Worm (Caenorhabditis elegans) whole organism, mixed stage, embryonic: ENCODE measurements around the gene T28H11.7.
"Not testable (repeated sequence)": the region's sequence is repeated elsewhere in the genome, so short reads cannot be mapped to it uniquely, and the experiment has no call there.

Source experiments
- bed-3 ChIP-seq: fragments of 200-800 bp; sonication (Bioruptor generic); optimal IDR thresholded peaks from 3 replicates; lab custom pipeline; 2018; ENCODE audit warnings: mild to moderate bottlenecking, missing genetic modification characterization, moderate library complexity, missing compliant biosample characterization
- blmp-1 ChIP-seq: fragments of 150-350 bp; optimal IDR thresholded peaks from 2 replicates; lab custom pipeline; 2014; ENCODE audit warnings: missing biosample characterization, missing genetic modification characterization
- elt-3 ChIP-seq: fragments of 150-350 bp; optimal IDR thresholded peaks from 2 replicates; lab custom pipeline; 2014; ENCODE audit warnings: missing biosample characterization, missing genetic modification characterization
- nhr-237 ChIP-seq: fragments of 150-350 bp; optimal IDR thresholded peaks from 2 replicates; lab custom pipeline; 2014; ENCODE audit warnings: missing biosample characterization, missing genetic modification characterization
- nhr-28 ChIP-seq: fragments of 150-350 bp; optimal IDR thresholded peaks from 2 replicates; lab custom pipeline; 2014; ENCODE audit warnings: missing biosample characterization, missing genetic modification characterization
- nhr-76 ChIP-seq: sonication (generic microtip); optimal IDR thresholded peaks from 2 replicates; lab custom pipeline; 2017; ENCODE audit warnings: missing biosample characterization, missing genetic modification characterization
- pha-4 ChIP-seq: fragments of 150-350 bp; optimal IDR thresholded peaks from 2 replicates; lab custom pipeline; 2018; ENCODE audit warnings: missing biosample characterization, missing genetic modification reagents, missing genetic modification characterization
- sem-2 ChIP-seq: fragments of 200-800 bp; sonication (Bioruptor generic); optimal IDR thresholded peaks from 2 replicates; lab custom pipeline; 2018; ENCODE audit warnings: mild to moderate bottlenecking, missing genetic modification characterization, missing compliant biosample characterization
- unc-120 ChIP-seq: sonication (generic microtip); optimal IDR thresholded peaks from 2 replicates; lab custom pipeline; 2017; ENCODE audit warnings: missing genetic modification characterization, missing compliant biosample characterization; ENCODE audit not compliant: poor library complexity, severe bottlenecking
- unc-62 ChIP-seq: fragments of 150-350 bp; optimal IDR thresholded peaks from 2 replicates; lab custom pipeline; 2014; ENCODE audit warnings: missing biosample characterization, missing genetic modification reagents, missing genetic modification characterization

ce11 chrIV:5062278-5062677 lies 45.3 kb upstream of the T28H11.7 start, which contains the start of gene msp-57:
- not testable (repeated sequence) for TF ChIP-seq bed-3 (GFP tag; lab: Kevin White, UChicago); unc-120 (tag; lab: Kevin White, UChicago); nhr-76; nhr-237 (tag; lab: Kevin White, UChicago); nhr-28 (tag; lab: Kevin White, UChicago); blmp-1 (tag; lab: Kevin White, UChicago); unc-62 (GFP tag; lab: Kevin White, UChicago); sem-2 (GFP tag; lab: Kevin White, UChicago); elt-3 (tag; lab: Kevin White, UChicago); pha-4
